Worm (Caenorhabditis elegans) whole organism, young adult: Measurements from ENCODE around the gene C06C3.10.

ENCODE experiments used
- B0019.2 ChIP-seq: fragments of 200-800 bp; sonication (Bioruptor generic); conservative IDR thresholded peaks from 2 replicates; pipeline ENCODE4 v1.3.6; 2022; ENCODE audit warnings: missing genetic modification reagents, missing genetic modification characterization, missing compliant biosample characterization
- B0035.1 ChIP-seq: sonication (generic microtip); optimal IDR thresholded peaks from 2 replicates; lab custom pipeline; 2016; ENCODE audit warnings: missing genetic modification characterization, mild to moderate bottlenecking, missing compliant biosample characterization, missing genotype, missing genetic modification reagents
- F33H1.4 ChIP-seq: fragments of 200-800 bp; sonication (Bioruptor generic); IDR thresholded peaks from 2 replicates; pipeline ENCODE4 v1.3.6; 2022; ENCODE audit warnings: missing genetic modification reagents, missing genetic modification characterization, missing compliant biosample characterization
- K12H6.12 ChIP-seq: fragments of 200-800 bp; sonication (Bioruptor generic); optimal IDR thresholded peaks from 2 replicates; lab custom pipeline; 2018; ENCODE audit warnings: mild to moderate bottlenecking, missing genetic modification characterization, missing compliant biosample characterization
- hmg-20 ChIP-seq: fragments of 200-800 bp; sonication (Bioruptor generic); IDR thresholded peaks from 2 replicates; pipeline ENCODE4 v1.3.6; 2022; ENCODE audit warnings: missing genetic modification reagents, missing genetic modification characterization, missing compliant biosample characterization
- madf-10 ChIP-seq: sonication (generic microtip); optimal IDR thresholded peaks from 2 replicates; lab custom pipeline; 2016; ENCODE audit warnings: mild to moderate bottlenecking, missing genetic modification characterization, missing compliant biosample characterization
- unc-62 ChIP-seq: fragments of 150-350 bp; optimal IDR thresholded peaks from 2 replicates; lab custom pipeline; 2014; ENCODE audit warnings: missing biosample characterization, missing genetic modification reagents, missing genetic modification characterization

- no peak for TF ChIP-seq B0035.1 (tag; lab: Kevin White, UChicago)
- no peak for TF ChIP-seq unc-62 (GFP tag; lab: Kevin White, UChicago)
- no peak for TF ChIP-seq F33H1.4 (GFP tag; lab: Robert Waterston, UW)
- TF ChIP-seq K12H6.12 (tag; lab: Kevin White, UChicago), result no peak
- no peak for TF ChIP-seq madf-10 (tag; lab: Kevin White, UChicago)
- TF ChIP-seq hmg-20 (GFP tag; lab: Robert Waterston, UW), result no peak
- no peak for TF ChIP-seq B0019.2 (GFP tag; lab: Robert Waterston, UW)
Measured at ce11 chrII:9369394-9369793, 7.7 kb downstream of the C06C3.10 start.
